Fruit fly (Drosophila melanogaster) whole organism, embryonic: Measurements from ENCODE around the gene lectin-30A.

Source experiments
- ATbp ChIP-seq: fragments of 200-800 bp; sonication (Bioruptor generic); optimal IDR thresholded peaks from 2 replicates; lab custom pipeline; 2017; ENCODE audit warnings: missing biosample characterization, mild to moderate bottlenecking, missing genetic modification characterization, missing genetic modification reagents
- B-H1 ChIP-seq: fragments of 200-800 bp; sonication (Bioruptor generic); IDR thresholded peaks from 3 replicates; pipeline ENCODE4 v1.3.6; 2022; ENCODE audit warnings: missing biosample characterization, missing genetic modification characterization
- Bdp1 ChIP-seq: fragments of 200-800 bp; sonication (Bioruptor generic); optimal IDR thresholded peaks from 3 replicates; lab custom pipeline; 2016; ENCODE audit warnings: missing biosample characterization, missing genetic modification characterization
- CG12236 ChIP-seq: fragments of 200-800 bp; sonication (Bioruptor generic); optimal IDR thresholded peaks from 2 replicates; lab custom pipeline; 2016; ENCODE audit warnings: missing biosample characterization, missing genetic modification characterization
- CG12391 ChIP-seq: fragments of 200-800 bp; sonication (Bioruptor generic); optimal IDR thresholded peaks from 3 replicates; lab custom pipeline; 2018; ENCODE audit warnings: missing biosample characterization, mild to moderate bottlenecking, missing genetic modification characterization, moderate library complexity
- CG12659 ChIP-seq: fragments of 200-800 bp; sonication (Bioruptor generic); optimal IDR thresholded peaks from 3 replicates; lab custom pipeline; 2017; ENCODE audit warnings: mild to moderate bottlenecking, missing biosample characterization, missing genetic modification reagents, missing genetic modification characterization
- CG13775 ChIP-seq: fragments of 200-800 bp; sonication (Bioruptor generic); optimal IDR thresholded peaks from 3 replicates; lab custom pipeline; 2017; ENCODE audit warnings: missing biosample characterization, mild to moderate bottlenecking, missing genetic modification characterization
- CG13894 ChIP-seq: fragments of 200-800 bp; sonication (Bioruptor generic); optimal IDR thresholded peaks from 3 replicates; lab custom pipeline; 2018; ENCODE audit warnings: missing biosample characterization, mild to moderate bottlenecking, missing genetic modification characterization, moderate library complexity
- CG14441 ChIP-seq: fragments of 200-800 bp; sonication (Bioruptor generic); IDR thresholded peaks from 2 replicates; pipeline ENCODE4 v1.3.6; 2022; ENCODE audit warnings: missing biosample characterization, missing genetic modification characterization
- CG1602 ChIP-seq: fragments of 200-800 bp; sonication (Bioruptor generic); optimal IDR thresholded peaks from 3 replicates; lab custom pipeline; 2016; ENCODE audit warnings: missing biosample characterization, missing genetic modification characterization
- CG17802 ChIP-seq: fragments of 200-800 bp; sonication (Bioruptor generic); optimal IDR thresholded peaks from 2 replicates; lab custom pipeline; 2018; ENCODE audit warnings: missing biosample characterization, mild to moderate bottlenecking, missing genetic modification characterization, moderate library complexity
- CG18262 ChIP-seq: fragments of 200-800 bp; optimal IDR thresholded peaks from 3 replicates; lab custom pipeline; 2019; ENCODE audit warnings: missing biosample characterization, mild to moderate bottlenecking, missing genetic modification characterization, moderate library complexity
- CG34376 ChIP-seq: fragments of 200-800 bp; sonication (Bioruptor generic); optimal IDR thresholded peaks from 2 replicates; lab custom pipeline; 2018; ENCODE audit warnings: missing biosample characterization, mild to moderate bottlenecking, missing genetic modification characterization
- CG3726 ChIP-seq: fragments of 200-800 bp; sonication (Bioruptor generic); IDR thresholded peaks from 3 replicates; pipeline ENCODE4, ENCODE4 v1.3.6; 2022; ENCODE audit warnings: missing biosample characterization, missing genetic modification characterization
- CG4424 ChIP-seq: fragments of 200-800 bp; sonication (Bioruptor generic); optimal IDR thresholded peaks from 3 replicates; lab custom pipeline; 2016; ENCODE audit warnings: missing biosample characterization, missing genetic modification characterization
- CG4707 ChIP-seq: fragments of 200-800 bp; sonication (Bioruptor generic); optimal IDR thresholded peaks from 2 replicates; lab custom pipeline; 2018; ENCODE audit warnings: missing biosample characterization, mild to moderate bottlenecking, missing genetic modification characterization, moderate library complexity
- CG7928 ChIP-seq: fragments of 200-800 bp; sonication (Bioruptor generic); optimal IDR thresholded peaks from 2 replicates; lab custom pipeline; 2017; ENCODE audit warnings: missing biosample characterization, mild to moderate bottlenecking, missing genetic modification characterization
- CG7963 ChIP-seq: fragments of 200-800 bp; sonication (Bioruptor generic); IDR thresholded peaks from 3 replicates; pipeline ENCODE4 v1.3.6; 2022; ENCODE audit warnings: missing biosample characterization, missing genetic modification characterization; ENCODE audit not compliant: partially characterized antibody
- CG9609 ChIP-seq: fragments of 200-800 bp; sonication (Bioruptor generic); optimal IDR thresholded peaks from 3 replicates; lab custom pipeline; 2016; ENCODE audit warnings: missing biosample characterization, missing genetic modification characterization
- Dad ChIP-seq: fragments of 200-800 bp; sonication (Bioruptor generic); optimal IDR thresholded peaks from 3 replicates; lab custom pipeline; 2016; ENCODE audit warnings: missing biosample characterization, missing genetic modification characterization
- E2f1 ChIP-seq: fragments of 200-800 bp; sonication (Bioruptor generic); IDR thresholded peaks from 2 replicates; pipeline ENCODE4 v1.3.6; 2022; ENCODE audit warnings: missing biosample characterization, missing genetic modification characterization
- Eip74EF ChIP-seq, 2 experiments: fragments of 200-800 bp in 1 of 2; fragments of >200 bp in 1 of 2; sonication (Bioruptor generic) in 1 of 2; optimal IDR thresholded peaks; 2 replicates each; lab custom pipeline; 2017 to 2019; ENCODE audit warnings: missing biosample characterization in 2 of 2, missing genetic modification characterization in 2 of 2, mild to moderate bottlenecking in 1 of 2, moderate library complexity in 1 of 2
- H2.0 ChIP-seq: fragments of 200-800 bp; sonication (Bioruptor generic); IDR thresholded peaks from 2 replicates; pipeline ENCODE4 v1.3.6; 2022; ENCODE audit warnings: missing biosample characterization, missing genetic modification characterization
- HmgZ ChIP-seq: fragments of 200-800 bp; sonication (Bioruptor generic); optimal IDR thresholded peaks from 2 replicates; lab custom pipeline; 2018; ENCODE audit warnings: missing biosample characterization, mild to moderate bottlenecking, missing genetic modification characterization
- Hr78 ChIP-seq, 2 experiments: fragments of 200-800 bp in 1 of 2; fragments of >200 bp in 1 of 2; sonication (Bioruptor generic) in 1 of 2; optimal IDR thresholded peaks; 2 replicates each; lab custom pipeline; 2017 to 2019; ENCODE audit warnings: missing biosample characterization in 2 of 2, missing genetic modification characterization in 2 of 2, mild to moderate bottlenecking in 1 of 2, moderate library complexity in 1 of 2
- NC2α ChIP-seq: fragments of 200-800 bp; sonication (Bioruptor generic); optimal IDR thresholded peaks from 2 replicates; lab custom pipeline; 2016; ENCODE audit warnings: missing biosample characterization, missing genetic modification characterization
- NC2β ChIP-seq: fragments of 200-800 bp; sonication (Bioruptor generic); optimal IDR thresholded peaks from 2 replicates; lab custom pipeline; 2016; ENCODE audit warnings: missing biosample characterization, missing genetic modification characterization
- NK7.1 ChIP-seq: fragments of 200-800 bp; sonication (Bioruptor generic); optimal IDR thresholded peaks from 3 replicates; lab custom pipeline; 2016; ENCODE audit warnings: missing biosample characterization, missing genetic modification characterization
- Oaz ChIP-seq: fragments of 200-800 bp; sonication (Bioruptor generic); IDR thresholded peaks from 2 replicates; pipeline ENCODE4 v1.3.6; 2022; ENCODE audit warnings: missing biosample characterization, missing genetic modification characterization
- Vsx1 ChIP-seq: fragments of 200-800 bp; sonication (Bioruptor generic); optimal IDR thresholded peaks from 2 replicates; lab custom pipeline; 2017; ENCODE audit warnings: missing biosample characterization, mild to moderate bottlenecking, missing genetic modification characterization, missing genetic modification reagents
- az2 ChIP-seq: fragments of 200-800 bp; sonication (Bioruptor generic); optimal IDR thresholded peaks from 3 replicates; lab custom pipeline; 2016; ENCODE audit warnings: missing biosample characterization, missing genetic modification characterization
- ci ChIP-seq: fragments of 200-800 bp; sonication (Bioruptor generic); IDR thresholded peaks from 3 replicates; pipeline ENCODE4 v1.3.6; 2022; ENCODE audit warnings: missing biosample characterization, missing genetic modification characterization
- dati ChIP-seq: fragments of 200-800 bp; sonication (Bioruptor generic); IDR thresholded peaks from 2 replicates; pipeline ENCODE4 v1.3.6; 2022; ENCODE audit warnings: missing biosample characterization, missing genetic modification characterization
- disco-r ChIP-seq: fragments of 200-800 bp; sonication (Bioruptor generic); optimal IDR thresholded peaks from 2 replicates; lab custom pipeline; 2016; ENCODE audit warnings: missing biosample characterization, missing genetic modification characterization
- eve ChIP-seq, 2 experiments: fragments of >200 bp; optimal IDR thresholded peaks; 2 replicates each; lab custom pipeline; 2017; ENCODE audit warnings: missing biosample characterization in 2 of 2, missing genetic modification characterization in 2 of 2
- gce ChIP-seq: fragments of 200-800 bp; sonication (Bioruptor generic); IDR thresholded peaks from 3 replicates; pipeline ENCODE4 v1.3.6; 2022; ENCODE audit warnings: missing biosample characterization, missing genetic modification characterization
- grau ChIP-seq: fragments of 200-800 bp; optimal IDR thresholded peaks from 3 replicates; lab custom pipeline; 2019; ENCODE audit warnings: missing biosample characterization, mild to moderate bottlenecking, missing genetic modification characterization, moderate library complexity
- lilli ChIP-seq: fragments of 200-800 bp; sonication (Bioruptor generic); optimal IDR thresholded peaks from 3 replicates; lab custom pipeline; 2016; ENCODE audit warnings: missing biosample characterization, missing genetic modification characterization
- pan ChIP-seq, 4 experiments: fragments of >200 bp in 3 of 4; fragments of 200-800 bp in 1 of 4; sonication (Bioruptor generic) in 1 of 4; optimal IDR thresholded peaks in 3 of 4; IDR thresholded peaks in 1 of 4; 2 replicates each; pipeline versions ENCODE4 v1.3.6 to Lab custom; 2017 to 2022; ENCODE audit warnings: missing biosample characterization in 2 of 4, missing genetic modification characterization in 2 of 4, mixed read lengths in 1 of 4
- pita ChIP-seq: fragments of 200-800 bp; sonication (Bioruptor generic); optimal IDR thresholded peaks from 2 replicates; lab custom pipeline; 2017; ENCODE audit warnings: missing biosample characterization, mild to moderate bottlenecking, missing genetic modification characterization
- run ChIP-seq: fragments of 200-800 bp; sonication (Bioruptor generic); optimal IDR thresholded peaks from 3 replicates; lab custom pipeline; 2018; ENCODE audit warnings: missing biosample characterization, mild to moderate bottlenecking, missing genetic modification characterization
- salm ChIP-seq: fragments of 200-800 bp; sonication (Bioruptor generic); optimal IDR thresholded peaks from 2 replicates; lab custom pipeline; 2018; ENCODE audit warnings: missing biosample characterization, mild to moderate bottlenecking, missing genetic modification characterization
- scrt ChIP-seq: fragments of 200-800 bp; sonication (Bioruptor generic); optimal IDR thresholded peaks from 2 replicates; lab custom pipeline; 2018; ENCODE audit warnings: missing biosample characterization, mild to moderate bottlenecking, missing genetic modification characterization, moderate library complexity
- sens ChIP-seq: fragments of 200-800 bp; sonication (Bioruptor generic); peaks from one replicate; lab custom pipeline; 2016; ENCODE audit warnings: missing biosample characterization, missing genetic modification characterization
- slbo ChIP-seq: fragments of 200-800 bp; sonication (Bioruptor generic); IDR thresholded peaks from 2 replicates; pipeline ENCODE4 v1.3.6; 2022; ENCODE audit warnings: missing biosample characterization, missing genetic modification characterization
- stc ChIP-seq: fragments of 200-800 bp; sonication (Bioruptor generic); IDR thresholded peaks from 2 replicates; pipeline ENCODE4 v1.3.6; 2022; ENCODE audit warnings: missing biosample characterization, missing genetic modification characterization
- tgo ChIP-seq: fragments of 200-800 bp; sonication (Bioruptor generic); IDR thresholded peaks from 3 replicates; pipeline ENCODE4 v1.3.6; 2022; ENCODE audit warnings: missing biosample characterization, missing genetic modification characterization
- ttk ChIP-seq: fragments of 200-800 bp; sonication (Bioruptor generic); IDR thresholded peaks from 2 replicates; pipeline ENCODE4 v2.1.2; 2022; ENCODE audit warnings: missing biosample characterization, missing genetic modification characterization
- z ChIP-seq: fragments of 200-800 bp; sonication (Bioruptor generic); IDR thresholded peaks from 3 replicates; pipeline ENCODE4 v1.3.6; 2022; ENCODE audit warnings: missing biosample characterization, missing genetic modification characterization
- zfh2 ChIP-seq: fragments of 200-800 bp; sonication (Bioruptor generic); optimal IDR thresholded peaks from 2 replicates; lab custom pipeline; 2016; ENCODE audit warnings: missing biosample characterization, missing genetic modification characterization

Gene lectin-30A

DNA sequence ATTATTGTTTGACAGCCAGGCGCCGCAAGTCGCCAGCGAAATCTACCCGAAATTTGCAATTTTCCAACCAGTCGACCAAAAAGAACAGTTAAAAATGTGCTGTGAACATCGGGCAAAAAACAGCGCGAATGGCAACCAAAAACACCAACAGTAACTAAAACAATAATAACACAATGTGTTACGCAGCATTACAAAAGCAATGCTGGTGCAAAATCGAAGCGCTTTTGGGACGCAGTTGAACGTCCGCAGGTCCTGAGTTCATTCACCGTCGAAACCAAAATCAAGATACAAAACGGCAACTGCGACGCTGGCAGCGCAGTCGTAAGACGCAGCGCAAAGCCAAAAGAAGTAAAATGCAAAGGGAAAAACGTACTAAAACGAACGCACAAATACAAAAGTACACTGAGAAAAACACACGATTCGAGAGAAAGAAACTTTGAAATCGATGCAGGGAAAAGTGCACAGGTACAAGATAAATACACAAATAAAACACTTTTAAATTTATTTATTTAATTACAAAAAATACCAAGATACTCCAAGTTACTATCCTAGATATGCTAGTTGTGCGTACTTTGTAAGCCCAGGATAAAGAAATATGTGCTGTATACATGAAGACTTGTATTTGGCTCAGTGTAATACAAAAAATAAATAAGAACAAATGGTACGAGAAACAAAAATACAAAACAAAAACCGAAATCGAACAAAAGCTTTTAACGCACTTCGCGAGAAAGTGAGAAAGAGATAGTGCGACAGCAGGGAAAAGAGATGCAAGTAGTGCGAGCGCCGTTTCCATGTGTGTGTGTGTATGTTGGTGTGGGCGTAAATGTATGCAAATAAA lies 43.6 kb downstream of the lectin-30A start (continued):
- TF ChIP-seq stc (GFP tag; lab: Robert Waterston, UW) (peak; percentile 50; the same call in 1 of the 2 replicates), tgo (GFP tag; lab: Robert Waterston, UW) (peak; percentile 75; the same call in 2 of the 3 replicates), lilli (GFP tag; lab: Kevin White, UChicago) (peak; percentile 43), Bdp1 (GFP tag; lab: Kevin White, UChicago) (peak; percentile 34), CG1602 (GFP tag; lab: Kevin White, UChicago) (peak; percentile 35), grau (tag; lab: Kevin White, UChicago) (peak; percentile 72), CG9609 (GFP tag; lab: Kevin White, UChicago) (peak; percentile 4), CG13775 (GFP tag; lab: Kevin White, UChicago) (peak; percentile 38), E2f1 (GFP tag; lab: Robert Waterston, UW) (peak; percentile 30; the same call in 1 of the 2 replicates), ttk (peak; percentile 57), CG13894 (peak; percentile 9), az2 (GFP tag; lab: Kevin White, UChicago) (peak; percentile 69), zfh2 (no peak), CG12659 (peak; percentile 53), NC2α (GFP tag; lab: Kevin White, UChicago) (no peak), H2.0 (no peak), eve (GFP tag; optimal IDR thresholded peaks at IDR 0.05; lab: Kevin White, UChicago) (peak in 1 of 2 experiments; percentile 84), sens (GFP tag; lab: Kevin White, UChicago) (peak; percentile 67), CG7963 (GFP tag; lab: Robert Waterston, UW) (no peak), scrt (peak; percentile 37), pan (optimal IDR thresholded peaks at IDR 0.05; lab: Kevin White, UChicago) (no peak), pan (GFP tag; optimal IDR thresholded peaks at IDR 0.05 in 1 of 2, IDR thresholded peaks at IDR 0.05 in 1 of 2) (peak in 1 of 2 experiments; percentile 67), z (GFP tag; lab: Robert Waterston, UW) (no peak), ci (0 out of 3 replicates have a peak, but pooled peaks have one; percentile 51), CG4424 (GFP tag; lab: Kevin White, UChicago) (peak; percentile 55), CG7928 (GFP tag; lab: Kevin White, UChicago) (no peak), run (tag; lab: Kevin White, UChicago) (no peak), pita (GFP tag; lab: Kevin White, UChicago) (no peak), disco-r (no peak), CG34376 (no peak), NK7.1 (GFP tag; lab: Kevin White, UChicago) (no peak), Dad (peak; percentile 20), NC2β (GFP tag; lab: Kevin White, UChicago) (no peak), dati (GFP tag; lab: Robert Waterston, UW) (no peak), CG4707 (peak; percentile 19), Hr78 (GFP tag; optimal IDR thresholded peaks at IDR 0.05; lab: Kevin White, UChicago) (peak in 1 of 2 experiments; percentile 25), CG3726 (GFP tag; lab: Robert Waterston, UW) (no peak)

DNA sequence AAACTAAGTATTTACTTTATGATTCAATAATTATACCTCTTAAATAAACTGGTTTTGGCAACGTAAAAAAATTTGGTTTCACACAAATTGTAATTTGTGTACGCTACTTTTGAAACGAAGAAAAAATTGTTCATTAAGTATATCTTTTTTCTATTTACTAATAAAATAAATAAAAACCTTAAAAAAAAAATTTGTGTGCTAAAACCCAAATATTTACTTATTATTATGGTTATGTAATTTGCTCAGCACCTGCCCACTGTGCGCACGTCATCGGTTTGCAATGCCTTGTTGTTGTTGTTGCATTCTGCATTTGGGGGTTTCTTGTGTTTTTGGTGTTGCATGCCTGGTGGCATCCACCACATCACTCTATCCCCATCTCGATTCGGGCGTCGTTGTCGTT lies 47.5 kb downstream of the lectin-30A start:
- TF ChIP-seq gce (no peak), Vsx1 (GFP tag; lab: Kevin White, UChicago) (no peak), Eip74EF (GFP tag; optimal IDR thresholded peaks at IDR 0.05; lab: Kevin White, UChicago) (peak in 1 of 2 experiments; percentile 37), B-H1 (GFP tag; lab: Robert Waterston, UW) (no peak), salm (peak; percentile 35), CG14441 (peak; percentile 50; the same call in 1 of the 2 replicates), CG17802 (tag; lab: Kevin White, UChicago) (peak; percentile 8), slbo (peak; percentile 9; the same call in 1 of the 2 replicates), HmgZ (no peak), Oaz (GFP tag; lab: Robert Waterston, UW) (0 out of 2 replicates have a peak, but pooled peaks have one; percentile 20), CG18262 (peak; percentile 69), CG12391 (tag; lab: Kevin White, UChicago) (peak; percentile 57), CG12236 (no peak), CG12659 (peak; percentile 17), ATbp (GFP tag; lab: Kevin White, UChicago) (peak; percentile 72)
